Worm (Caenorhabditis elegans): Measurements from ENCODE around the gene col-106.

DNA sequence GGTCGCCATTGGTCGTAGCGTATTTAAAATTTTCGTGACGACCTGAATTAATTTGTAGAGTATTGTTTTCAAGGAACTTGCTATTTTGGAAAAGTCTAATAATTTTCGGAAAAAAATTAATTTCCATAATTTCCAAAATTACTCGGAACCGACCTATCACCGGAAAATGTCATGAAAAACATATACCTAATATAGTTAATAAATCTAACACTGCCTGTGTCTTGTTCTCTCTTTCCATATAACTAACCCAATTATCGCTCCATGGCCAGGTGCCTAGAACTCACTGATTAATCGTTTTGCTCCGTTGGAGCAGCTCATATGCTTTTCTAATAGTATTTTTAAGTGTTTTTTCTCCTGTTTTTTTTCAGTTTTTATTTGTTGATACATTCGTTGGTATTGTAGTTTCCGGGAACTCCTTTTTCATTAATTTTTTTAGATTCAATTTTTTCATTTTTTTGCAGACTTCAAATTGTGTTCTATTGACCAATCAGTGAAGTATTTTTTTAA lies 24.4 kb upstream of the col-106 start, which contains the start of gene Y77E11A.16:
- TF ChIP-seq cog-1 (tag; optimal IDR thresholded peaks at IDR 0.05): no peak
- TF ChIP-seq klf-2 (GFP tag; conservative IDR thresholded peaks at IDR 0.05): no peak
- TF ChIP-seq ztf-23 (GFP tag; IDR thresholded peaks at IDR 0.05): no peak
